Fruit fly (Drosophila melanogaster) S2 (cell line): Measurements from ENCODE around the gene Ncc69.
A peak's percentile ranks its signal among the peaks of the same experiment; 100 is the strongest.

Experiments used
- CG8478 ChIP-seq: fragments of >200 bp; optimal IDR thresholded peaks from 2 replicates; lab custom pipeline; 2018
- CTCF ChIP-seq, 2 experiments: fragments of >200 bp; optimal IDR thresholded peaks; 2 replicates each; lab custom pipeline; 2018

dm6 chr3L:12414189-12414964 lies 23.1 kb upstream of the Ncc69 start, which contains the start of gene SCaMC:
- TF ChIP-seq CG8478 (lab: Kevin White, UChicago) (no peak), CTCF (optimal IDR thresholded peaks at IDR 0.05; lab: Kevin White, UChicago) (peak in 1 of 2 experiments; percentile 45)
